Worm (Caenorhabditis elegans) whole organism, L1 larva: ENCODE results near the gene srh-141.

Experiments used
- aly-2 ChIP-seq: fragments of 150-350 bp; optimal IDR thresholded peaks from 2 replicates; lab custom pipeline; 2014; ENCODE audit warnings: missing biosample characterization, missing genetic modification characterization
- ama-1 ChIP-seq: fragments of 150-350 bp; optimal IDR thresholded peaks from 2 replicates; lab custom pipeline; 2014
- isw-1 ChIP-seq: fragments of 200-800 bp; sonication (Bioruptor generic); IDR thresholded peaks from 2 replicates; pipeline ENCODE4 v1.3.6; 2022; ENCODE audit warnings: missing genetic modification characterization, missing compliant biosample characterization
- nhr-77 ChIP-seq: fragments of 150-350 bp; optimal IDR thresholded peaks from 2 replicates; lab custom pipeline; 2014; ENCODE audit warnings: missing biosample characterization, missing genetic modification characterization
- unc-62 ChIP-seq: fragments of 150-350 bp; optimal IDR thresholded peaks from 2 replicates; lab custom pipeline; 2014; ENCODE audit warnings: missing biosample characterization, missing genetic modification reagents, missing genetic modification characterization

DNA sequence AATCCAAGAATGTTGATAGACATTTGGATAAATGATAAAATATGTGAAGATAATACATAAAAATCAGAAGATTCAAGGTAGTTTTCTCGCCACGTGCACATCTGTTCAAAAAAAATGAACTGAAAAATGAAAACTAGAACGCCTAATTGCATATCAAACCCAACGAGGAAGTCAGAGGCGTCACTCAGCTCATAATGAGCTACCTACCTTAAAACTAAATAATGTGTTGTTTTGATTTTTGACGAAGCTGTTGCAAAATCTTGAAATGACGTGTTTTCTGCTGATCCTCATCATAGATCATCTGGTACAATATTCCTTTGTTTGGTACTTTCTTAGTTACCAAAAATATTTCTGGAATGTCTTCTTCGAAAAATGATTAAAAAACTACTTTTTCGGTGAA lies 27.2 kb downstream of the srh-141 start, which contains the start of gene srh-138:
- TF ChIP-seq aly-2 (no peak), unc-62 (GFP tag; lab: Kevin White, UChicago) (no peak), isw-1 (no peak), ama-1 (lab: Kevin White, UChicago) (no peak), nhr-77 (tag; lab: Kevin White, UChicago) (no peak)
